Fruit fly (Drosophila melanogaster): Measurements from ENCODE around the gene mesh.

Gene mesh

dm6 chr3R:31222125-31222889, 26.7 kb upstream of the mesh start (continued):
- TF ChIP-seq CG17802 (tag; optimal IDR thresholded peaks at IDR 0.05) (no peak), oc (tag; optimal IDR thresholded peaks at IDR 0.05) (peak; percentile 78), Lpt (GFP tag; optimal IDR thresholded peaks at IDR 0.05) (no peak), Nf-YA (GFP tag; IDR thresholded peaks at IDR 0.05) (no peak), CG8359 (GFP tag; optimal IDR thresholded peaks at IDR 0.05; ENCODE audit: borderline replicate concordance) (peak; percentile 64), CG9876 (GFP tag; optimal IDR thresholded peaks at IDR 0.05) (peak; percentile 63), HmgZ (tag; optimal IDR thresholded peaks at IDR 0.05) (peak; percentile 85), wor (GFP tag; IDR thresholded peaks at IDR 0.05) (no peak), MTF-1 (GFP tag; optimal IDR thresholded peaks at IDR 0.05; ENCODE audit: borderline replicate concordance) (peak; percentile 53), CG12219 (GFP tag; optimal IDR thresholded peaks at IDR 0.05) (peak; percentile 89), ttk (GFP tag; IDR thresholded peaks at IDR 0.05) (no peak), Lim3 (GFP tag; IDR thresholded peaks at IDR 0.05) (no peak), Asciz (GFP tag; optimal IDR thresholded peaks at IDR 0.05) (peak; percentile 74), CG16813 (GFP tag; IDR thresholded peaks at IDR 0.05; ENCODE audit: partially characterized antibody) (no peak), Nf-YC (tag; optimal IDR thresholded peaks at IDR 0.05) (peak; percentile 72), mirr (GFP tag; optimal IDR thresholded peaks at IDR 0.05) (peak; percentile 14), Med (GFP tag) (peak; percentile 97), YL-1 (GFP tag; optimal IDR thresholded peaks at IDR 0.05) (peak; percentile 28), Abd-B (GFP tag; optimal IDR thresholded peaks at IDR 0.05) (peak; percentile 77), Gsc (GFP tag; IDR thresholded peaks at IDR 0.05) (no peak), CG5180 (GFP tag; optimal IDR thresholded peaks at IDR 0.05) (peak; percentile 66), phol (tag; optimal IDR thresholded peaks at IDR 0.05) (peak; percentile 79), CG8924 (tag; optimal IDR thresholded peaks at IDR 0.05) (peak; percentile 87), crc (GFP tag; optimal IDR thresholded peaks at IDR 0.05) (peak; percentile 80), zen2 (GFP tag; IDR thresholded peaks at IDR 0.05; ENCODE audit: partially characterized antibody) (no peak), sd (tag; optimal IDR thresholded peaks at IDR 0.05) (peak; percentile 48), seq (GFP tag; IDR thresholded peaks at IDR 0.05) (no peak), CG14441 (GFP tag; IDR thresholded peaks at IDR 0.05) (no peak), pnt (GFP tag; optimal IDR thresholded peaks at IDR 0.05) (peak; percentile 83), D19B (GFP tag; optimal IDR thresholded peaks at IDR 0.05) (peak; percentile 67), grn (GFP tag; optimal IDR thresholded peaks at IDR 0.05) (no peak), CG3065 (GFP tag; optimal IDR thresholded peaks at IDR 0.05) (peak; percentile 71), CG12155 (GFP tag; optimal IDR thresholded peaks at IDR 0.05) (peak; percentile 78), dati (GFP tag; IDR thresholded peaks at IDR 0.05) (no peak), CG4328 (GFP tag; optimal IDR thresholded peaks at IDR 0.05) (peak; percentile 34), ac (GFP tag; optimal IDR thresholded peaks at IDR 0.05) (peak; percentile 77), stwl (tag; optimal IDR thresholded peaks at IDR 0.05) (no peak), danr (GFP tag; IDR thresholded peaks at IDR 0.05) (no peak), pzg (GFP tag; optimal IDR thresholded peaks at IDR 0.05) (no peak), CG7357 (GFP tag; IDR thresholded peaks at IDR 0.05) (peak; percentile 76; the same call in 2 of the 3 replicates), so (GFP tag; IDR thresholded peaks at IDR 0.05) (no peak), slou (GFP tag; optimal IDR thresholded peaks at IDR 0.05) (peak; percentile 75), fru (optimal IDR thresholded peaks at IDR 0.05) (no peak), lbe (GFP tag; optimal IDR thresholded peaks at IDR 0.05) (no peak), hth (optimal IDR thresholded peaks at IDR 0.05) (no peak), CG4730 (GFP tag; IDR thresholded peaks at IDR 0.05) (no peak), CG1529 (GFP tag; optimal IDR thresholded peaks at IDR 0.05) (peak; percentile 68), Sry-β (GFP tag; optimal IDR thresholded peaks at IDR 0.05) (peak; percentile 16), HLH4C (GFP tag; IDR thresholded peaks at IDR 0.05; ENCODE audit: partially characterized antibody) (no peak), CG3838 (GFP tag; optimal IDR thresholded peaks at IDR 0.05) (peak; percentile 73)
